Fruit fly (Drosophila melanogaster): Measurements from ENCODE around the gene CG7632.
A peak's percentile ranks its signal among the peaks of the same experiment; 100 is the strongest.

Gene CG7632

DNA sequence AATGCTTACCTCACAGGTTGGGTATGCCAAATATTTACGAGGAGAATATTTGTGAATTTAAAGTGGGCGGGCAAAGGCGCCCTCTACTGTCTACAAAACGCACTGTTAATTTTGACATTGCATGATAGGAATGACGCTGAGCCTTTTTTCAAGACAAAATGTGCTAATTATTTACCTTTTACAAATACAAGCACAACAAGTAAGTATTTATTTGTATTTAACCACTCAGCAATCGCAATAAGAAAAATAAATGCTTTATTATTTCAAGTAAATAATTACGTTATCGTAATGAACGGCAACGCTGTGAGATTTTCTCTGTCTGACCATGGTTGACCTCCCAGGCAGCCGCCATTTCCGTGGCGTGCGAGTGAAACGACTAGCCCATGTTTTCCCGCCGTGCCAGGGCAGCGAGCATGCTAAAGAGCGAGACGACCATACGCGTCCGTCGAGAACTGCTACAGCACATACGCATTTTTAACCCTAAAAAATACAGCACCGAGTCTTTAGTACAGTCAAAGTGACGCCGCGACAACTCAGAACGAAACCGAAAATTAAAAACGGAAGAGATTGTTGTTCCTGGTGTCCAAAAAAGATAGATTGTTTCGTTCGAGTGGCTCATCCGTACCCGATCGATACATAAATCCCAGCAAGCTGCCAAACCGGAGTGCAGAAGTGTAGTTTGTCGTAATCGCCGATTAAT, 18.7 kb upstream of the CG7632 start, which contains the start of the genes CG12974 and pzg:
Gene CG12974 (minus strand): TSS at position 324 of the 700 bp plus-strand sequence.
Gene pzg (plus strand): TSS at position 461 of the 700 bp plus-strand sequence.
- peak; percentile 69 for TF ChIP-seq jing (GFP tag; optimal IDR thresholded peaks at IDR 0.05)
- TF ChIP-seq ro (GFP tag; IDR thresholded peaks at IDR 0.05) = peak; percentile 64; the same call in 1 of the 2 replicates
- TF ChIP-seq knrl (GFP tag; IDR thresholded peaks at IDR 0.05; ENCODE audit: partially characterized antibody) = peak; percentile 95
- peak; percentile 80 for TF ChIP-seq NfI (GFP tag; optimal IDR thresholded peaks at IDR 0.05)
- TF ChIP-seq Pdp1 (GFP tag; optimal IDR thresholded peaks at IDR 0.05) = peak; percentile 61 to 72
- peak; percentile 94 for TF ChIP-seq E2f2 (GFP tag; IDR thresholded peaks at IDR 0.05)
- TF ChIP-seq CG3281 (GFP tag; optimal IDR thresholded peaks at IDR 0.05) = peak; percentile 74
- TF ChIP-seq CG7963 (GFP tag; IDR thresholded peaks at IDR 0.05; ENCODE audit: partially characterized antibody) = peak; percentile 85
- peak; percentile 50; the same call in 1 of the 2 replicates for TF ChIP-seq Nf-YA (GFP tag; IDR thresholded peaks at IDR 0.05)
- peak; percentile 78 for TF ChIP-seq nerfin-1 (tag; optimal IDR thresholded peaks at IDR 0.05)
- peak; percentile 52 for TF ChIP-seq danr (GFP tag; IDR thresholded peaks at IDR 0.05)
- peak; percentile 68 for TF ChIP-seq CG12155 (GFP tag; optimal IDR thresholded peaks at IDR 0.05)
- TF ChIP-seq CG3838 (GFP tag; optimal IDR thresholded peaks at IDR 0.05) = peak; percentile 50
- peak; percentile 48 for TF ChIP-seq CG8944 (GFP tag; optimal IDR thresholded peaks at IDR 0.05)
- peak; percentile 55 for TF ChIP-seq ATbp (GFP tag; optimal IDR thresholded peaks at IDR 0.05)
- TF ChIP-seq CG11093 (GFP tag; IDR thresholded peaks at IDR 0.05) = peak; percentile 71; the same call in 2 of the 3 replicates
- TF ChIP-seq CG1233 (GFP tag; optimal IDR thresholded peaks at IDR 0.05) = peak; percentile 74
- peak; percentile 81 for TF ChIP-seq B-H2 (GFP tag; optimal IDR thresholded peaks at IDR 0.05)
- peak; percentile 83 for TF ChIP-seq CG4424 (GFP tag; optimal IDR thresholded peaks at IDR 0.05)
- peak; percentile 65 for TF ChIP-seq CG15514 (GFP tag; optimal IDR thresholded peaks at IDR 0.05)
- peak; percentile 94 for TF ChIP-seq CG9876 (GFP tag; optimal IDR thresholded peaks at IDR 0.05)
- no peak for TF ChIP-seq eve (GFP tag; optimal IDR thresholded peaks at IDR 0.05)
- peak; percentile 59 for TF ChIP-seq Sox100B (GFP tag; optimal IDR thresholded peaks at IDR 0.05)
- no peak for TF ChIP-seq gce (GFP tag; IDR thresholded peaks at IDR 0.05)
- TF ChIP-seq Fer3 (tag; optimal IDR thresholded peaks at IDR 0.05) = peak; percentile 68
- TF ChIP-seq Hand (GFP tag; optimal IDR thresholded peaks at IDR 0.05) = no peak
- TF ChIP-seq CG9932 (GFP tag; IDR thresholded peaks at IDR 0.05) = peak; percentile 91
- peak; percentile 59 for TF ChIP-seq CG3407 (GFP tag; optimal IDR thresholded peaks at IDR 0.05)
- peak; percentile 1 for TF ChIP-seq CG6854 (GFP tag; optimal IDR thresholded peaks at IDR 0.05)
- TF ChIP-seq CG6175 (GFP tag; IDR thresholded peaks at IDR 0.05) = 0 out of 3 replicates have a peak, but pooled peaks have one; percentile 6
- peak; percentile 5 for TF ChIP-seq CG31388 (GFP tag; optimal IDR thresholded peaks at IDR 0.05)
- TF ChIP-seq Rfx (GFP tag; IDR thresholded peaks at IDR 0.05) = peak; percentile 92
- peak; percentile 40 for TF ChIP-seq CG11398 (GFP tag; optimal IDR thresholded peaks at IDR 0.05)
- TF ChIP-seq CG14441 (GFP tag; IDR thresholded peaks at IDR 0.05) = peak; percentile 70
- no peak for TF ChIP-seq sima (GFP tag; optimal IDR thresholded peaks at IDR 0.05)
- peak; percentile 93 for TF ChIP-seq dysf (GFP tag; IDR thresholded peaks at IDR 0.05)
- TF ChIP-seq tio (GFP tag; optimal IDR thresholded peaks at IDR 0.05) = no peak
- peak; percentile 68 for TF ChIP-seq CG4282 (GFP tag; optimal IDR thresholded peaks at IDR 0.05)
- peak; percentile 69 for TF ChIP-seq tx (GFP tag; optimal IDR thresholded peaks at IDR 0.05)
- no peak; the same call in 1 of the 2 replicates for TF ChIP-seq aop (GFP tag; IDR thresholded peaks at IDR 0.05)
- TF ChIP-seq ttk (GFP tag; IDR thresholded peaks at IDR 0.05) = peak; percentile 79
- no peak for TF ChIP-seq mirr (GFP tag; optimal IDR thresholded peaks at IDR 0.05)
- peak; percentile 37 to 71 for TF ChIP-seq tll (GFP tag; optimal IDR thresholded peaks at IDR 0.05)
- peak; percentile 64 for TF ChIP-seq ind (GFP tag; optimal IDR thresholded peaks at IDR 0.05)
- TF ChIP-seq CG10274 (GFP tag; optimal IDR thresholded peaks at IDR 0.05) = peak; percentile 41
- TF ChIP-seq btn (GFP tag; optimal IDR thresholded peaks at IDR 0.05) = no peak
- TF ChIP-seq pho (GFP tag; optimal IDR thresholded peaks at IDR 0.05) = peak; percentile 89
- TF ChIP-seq mam (GFP tag; optimal IDR thresholded peaks at IDR 0.05) = peak; percentile 65
- TF ChIP-seq dimm (GFP tag; IDR thresholded peaks at IDR 0.05) = peak; percentile 44; the same call in 1 of the 2 replicates
